Fruit fly (Drosophila melanogaster) whole organism, prepupa: ENCODE results near the gene CG12035.

ENCODE experiments used
- CG8632 ChIP-seq: fragments of 200-800 bp; sonication (Bioruptor generic); optimal IDR thresholded peaks from 3 replicates; lab custom pipeline; 2016; ENCODE audit warnings: missing biosample characterization, missing genetic modification characterization
- CG9139 ChIP-seq: fragments of 200-800 bp; sonication (Bioruptor generic); optimal IDR thresholded peaks from 3 replicates; lab custom pipeline; 2017; ENCODE audit warnings: missing biosample characterization, mild to moderate bottlenecking, missing genetic modification characterization
- Hr39 ChIP-seq: fragments of 200-800 bp; sonication (Bioruptor generic); optimal IDR thresholded peaks from 2 replicates; lab custom pipeline; 2016; ENCODE audit warnings: missing biosample characterization, missing genetic modification characterization
- dsx ChIP-seq: fragments of 200-800 bp; optimal IDR thresholded peaks from 3 replicates; lab custom pipeline; 2019; ENCODE audit warnings: missing biosample characterization, mild to moderate bottlenecking, missing genetic modification characterization, moderate library complexity; ENCODE audit not compliant: poor library complexity, severe bottlenecking
- eg ChIP-seq: fragments of 200-800 bp; sonication (Bioruptor generic); IDR thresholded peaks from 3 replicates; pipeline ENCODE4 v1.3.6; 2022; ENCODE audit warnings: missing biosample characterization, missing genetic modification characterization
- vri ChIP-seq: fragments of 200-800 bp; sonication (Bioruptor generic); optimal IDR thresholded peaks from 3 replicates; lab custom pipeline; 2016; ENCODE audit warnings: missing biosample characterization, mild to moderate bottlenecking, missing genetic modification characterization

DNA sequence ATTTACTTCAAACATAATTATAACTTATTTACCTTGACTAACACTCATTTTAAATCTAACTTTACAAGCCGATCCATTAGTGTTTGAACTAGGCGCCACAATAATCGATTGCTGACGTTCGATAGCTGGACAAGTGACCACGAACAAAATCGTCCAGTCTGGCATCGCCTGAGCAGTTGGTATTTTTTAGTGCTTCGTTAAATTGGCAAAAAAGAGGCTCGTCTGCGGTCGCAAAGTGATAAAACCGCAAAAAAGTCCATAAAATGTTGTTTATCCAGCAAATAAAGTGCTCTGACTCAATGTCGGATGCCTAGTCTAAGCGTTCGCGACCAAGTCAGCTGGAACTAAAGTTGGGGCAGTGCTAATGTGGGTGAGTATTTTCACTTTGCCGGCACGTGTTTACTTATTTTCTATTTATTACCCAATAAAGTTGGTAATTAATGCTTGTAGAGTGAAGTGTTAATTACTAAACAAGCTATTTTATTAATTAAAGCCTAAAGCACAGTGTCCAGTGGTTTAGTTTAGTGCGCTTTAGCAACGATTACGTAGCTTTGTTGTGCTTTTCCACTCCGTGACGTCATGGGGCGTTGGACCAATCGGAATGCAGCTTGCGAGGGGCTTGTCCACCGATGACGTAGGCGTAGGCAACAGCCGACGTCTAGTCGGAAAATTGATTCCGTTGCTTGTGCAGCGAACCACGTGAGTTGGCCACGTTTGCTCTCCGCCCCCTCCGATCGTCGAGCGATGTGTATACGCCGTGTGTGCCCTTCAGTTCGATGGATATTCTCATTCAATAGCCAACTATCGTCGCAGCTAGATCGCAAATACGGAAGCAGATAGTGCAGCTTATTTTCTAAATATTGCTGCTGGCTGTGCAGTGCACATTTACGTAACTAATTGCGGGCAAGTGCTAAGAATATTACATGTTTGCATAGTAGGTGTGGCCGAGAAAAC lies 14.5 kb downstream of the CG12035 start, which contains the start of gene Gk2:
- TF ChIP-seq CG8632 (GFP tag; lab: Kevin White, UChicago): no peak
- TF ChIP-seq dsx (GFP tag; lab: Kevin White, UChicago): no peak
- peak; percentile 31 for TF ChIP-seq vri (GFP tag; lab: Kevin White, UChicago)
- TF ChIP-seq Hr39 (GFP tag; lab: Kevin White, UChicago): no peak
- TF ChIP-seq eg (GFP tag; lab: Robert Waterston, UW): no peak
- TF ChIP-seq CG9139 (GFP tag; lab: Kevin White, UChicago): no peak
